Fruit fly (Drosophila melanogaster) whole organism, embryonic: Measurements from ENCODE around the gene trbd.

Experiments used
- ATbp ChIP-seq: fragments of 200-800 bp; sonication (Bioruptor generic); optimal IDR thresholded peaks from 2 replicates; lab custom pipeline; 2017; ENCODE audit warnings: missing biosample characterization, mild to moderate bottlenecking, missing genetic modification characterization, missing genetic modification reagents
- CG10462 ChIP-seq: fragments of 200-800 bp; sonication (Bioruptor generic); optimal IDR thresholded peaks from 2 replicates; lab custom pipeline; 2016; ENCODE audit warnings: missing biosample characterization, missing genetic modification characterization
- CG11085 ChIP-seq: fragments of 200-800 bp; sonication (Bioruptor generic); IDR thresholded peaks from 2 replicates; pipeline ENCODE4 v1.3.6; 2022; ENCODE audit warnings: missing biosample characterization, missing genetic modification characterization
- CG14667 ChIP-seq: fragments of 200-800 bp; sonication (Bioruptor generic); IDR thresholded peaks from 2 replicates; pipeline ENCODE4 v1.3.6; 2022; ENCODE audit warnings: missing biosample characterization, missing genetic modification characterization
- CG15514 ChIP-seq: fragments of 200-800 bp; sonication (Bioruptor generic); optimal IDR thresholded peaks from 3 replicates; lab custom pipeline; 2017; ENCODE audit warnings: missing biosample characterization, missing genetic modification characterization, mild to moderate bottlenecking, moderate library complexity, missing genetic modification reagents
- CG16815 ChIP-seq: fragments of 200-800 bp; sonication (Bioruptor generic); optimal IDR thresholded peaks from 3 replicates; lab custom pipeline; 2017; ENCODE audit warnings: missing biosample characterization, mild to moderate bottlenecking, missing genetic modification characterization
- CG17912 ChIP-seq: fragments of 200-800 bp; sonication (Bioruptor generic); optimal IDR thresholded peaks from 2 replicates; lab custom pipeline; 2018; ENCODE audit warnings: missing biosample characterization, mild to moderate bottlenecking, missing genetic modification characterization
- CG1832 ChIP-seq: fragments of 200-800 bp; sonication (Bioruptor generic); optimal IDR thresholded peaks from 2 replicates; lab custom pipeline; 2017; ENCODE audit warnings: missing biosample characterization, mild to moderate bottlenecking, missing genetic modification characterization, inconsistent platforms
- CG2875 ChIP-seq: fragments of 200-800 bp; sonication (Bioruptor generic); optimal IDR thresholded peaks from 2 replicates; lab custom pipeline; 2017; ENCODE audit warnings: missing biosample characterization, mild to moderate bottlenecking, missing genetic modification characterization, missing genetic modification reagents
- CG2889 ChIP-seq: fragments of 200-800 bp; sonication (Bioruptor generic); IDR thresholded peaks from 3 replicates; pipeline ENCODE4 v1.3.6; 2022; ENCODE audit warnings: missing biosample characterization, missing genetic modification characterization
- CG31365 ChIP-seq: fragments of 200-800 bp; sonication (Bioruptor generic); optimal IDR thresholded peaks from 2 replicates; lab custom pipeline; 2018; ENCODE audit warnings: missing biosample characterization, mild to moderate bottlenecking, missing genetic modification characterization
- CG33213 ChIP-seq: fragments of 200-800 bp; sonication (Bioruptor generic); optimal IDR thresholded peaks from 3 replicates; lab custom pipeline; 2016; ENCODE audit warnings: missing biosample characterization, missing genetic modification characterization
- CG34224 ChIP-seq: fragments of 200-800 bp; sonication (Bioruptor generic); IDR thresholded peaks from 3 replicates; pipeline ENCODE4 v1.3.6; 2022; ENCODE audit warnings: missing biosample characterization, missing genetic modification characterization; ENCODE audit not compliant: partially characterized antibody
- CG3726 ChIP-seq: fragments of 200-800 bp; sonication (Bioruptor generic); IDR thresholded peaks from 3 replicates; pipeline ENCODE4, ENCODE4 v1.3.6; 2022; ENCODE audit warnings: missing biosample characterization, missing genetic modification characterization
- CG6683 ChIP-seq: fragments of 200-800 bp; sonication (Bioruptor generic); optimal IDR thresholded peaks from 2 replicates; lab custom pipeline; 2017; ENCODE audit warnings: missing biosample characterization, mild to moderate bottlenecking, missing genetic modification characterization, missing genetic modification reagents
- CG6689 ChIP-seq: fragments of 200-800 bp; sonication (Bioruptor generic); IDR thresholded peaks from 2 replicates; pipeline ENCODE4 v1.3.6; 2022; ENCODE audit warnings: missing biosample characterization, missing genetic modification characterization
- CG9437 ChIP-seq: fragments of 200-800 bp; sonication (Bioruptor generic); optimal IDR thresholded peaks from 2 replicates; lab custom pipeline; 2018; ENCODE audit warnings: missing biosample characterization, mild to moderate bottlenecking, missing genetic modification characterization
- CG9876 ChIP-seq: fragments of 200-800 bp; sonication (Bioruptor generic); optimal IDR thresholded peaks from 2 replicates; lab custom pipeline; 2016; ENCODE audit warnings: missing biosample characterization, missing genetic modification characterization
- D19A ChIP-seq: fragments of 200-800 bp; optimal IDR thresholded peaks from 3 replicates; lab custom pipeline; 2019; ENCODE audit warnings: missing biosample characterization, mild to moderate bottlenecking, missing genetic modification characterization, moderate library complexity
- D19B ChIP-seq: fragments of 200-800 bp; sonication (Bioruptor generic); optimal IDR thresholded peaks from 2 replicates; lab custom pipeline; 2017; ENCODE audit warnings: missing biosample characterization, mild to moderate bottlenecking, missing genetic modification characterization
- Dfd ChIP-seq, 2 experiments: fragments of >200 bp; optimal IDR thresholded peaks; 2 replicates each; lab custom pipeline; 2017; ENCODE audit warnings: missing biosample characterization in 2 of 2, missing genetic modification characterization in 2 of 2
- Dip3 ChIP-seq: fragments of 200-800 bp; sonication (Bioruptor generic); optimal IDR thresholded peaks from 3 replicates; lab custom pipeline; 2016; ENCODE audit warnings: missing biosample characterization, missing genetic modification characterization
- Doc2 ChIP-seq: fragments of 200-800 bp; sonication (Bioruptor generic); IDR thresholded peaks from 2 replicates; pipeline ENCODE4 v1.3.6; 2022; ENCODE audit warnings: missing biosample characterization, missing genetic modification characterization
- Fer3 ChIP-seq: fragments of 200-800 bp; sonication (Bioruptor generic); optimal IDR thresholded peaks from 2 replicates; lab custom pipeline; 2018; ENCODE audit warnings: missing biosample characterization, mild to moderate bottlenecking, missing genetic modification characterization, moderate library complexity
- Gsc ChIP-seq: fragments of 200-800 bp; sonication (Bioruptor generic); IDR thresholded peaks from 2 replicates; pipeline ENCODE4 v1.3.6; 2022; ENCODE audit warnings: missing biosample characterization, missing genetic modification characterization
- Hand ChIP-seq: fragments of 200-800 bp; sonication (Bioruptor generic); optimal IDR thresholded peaks from 2 replicates; lab custom pipeline; 2017; ENCODE audit warnings: mild to moderate bottlenecking, missing biosample characterization, missing genetic modification reagents, missing genetic modification characterization
- Meics ChIP-seq: fragments of 200-800 bp; sonication (Bioruptor generic); optimal IDR thresholded peaks from 2 replicates; lab custom pipeline; 2017; ENCODE audit warnings: missing biosample characterization, mild to moderate bottlenecking, missing genetic modification characterization
- NC2β ChIP-seq: fragments of 200-800 bp; sonication (Bioruptor generic); optimal IDR thresholded peaks from 2 replicates; lab custom pipeline; 2016; ENCODE audit warnings: missing biosample characterization, missing genetic modification characterization
- Neu2 ChIP-seq: fragments of 200-800 bp; sonication (Bioruptor generic); optimal IDR thresholded peaks from 3 replicates; lab custom pipeline; 2016; ENCODE audit warnings: missing biosample characterization, missing genetic modification characterization, borderline replicate concordance
- ac ChIP-seq: fragments of 200-800 bp; sonication (Bioruptor generic); optimal IDR thresholded peaks from 3 replicates; lab custom pipeline; 2017; ENCODE audit warnings: missing biosample characterization, mild to moderate bottlenecking, missing genetic modification characterization
- az2 ChIP-seq: fragments of 200-800 bp; sonication (Bioruptor generic); optimal IDR thresholded peaks from 3 replicates; lab custom pipeline; 2016; ENCODE audit warnings: missing biosample characterization, missing genetic modification characterization
- bbx ChIP-seq: fragments of 200-800 bp; sonication (Bioruptor generic); IDR thresholded peaks from 2 replicates; pipeline ENCODE4 v1.3.6; 2022; ENCODE audit warnings: missing biosample characterization, missing genetic modification characterization; ENCODE audit not compliant: partially characterized antibody
- bowl ChIP-seq: fragments of 200-800 bp; sonication (Bioruptor generic); IDR thresholded peaks from 2 replicates; pipeline ENCODE4 v1.3.6; 2022; ENCODE audit warnings: missing biosample characterization, missing genetic modification characterization
- cato ChIP-seq: fragments of 200-800 bp; sonication (Bioruptor generic); optimal IDR thresholded peaks from 2 replicates; lab custom pipeline; 2016; ENCODE audit warnings: missing biosample characterization, missing genetic modification characterization, borderline replicate concordance
- corto ChIP-seq: fragments of 200-800 bp; sonication (Bioruptor generic); optimal IDR thresholded peaks from 2 replicates; lab custom pipeline; 2016; ENCODE audit warnings: missing biosample characterization, mild to moderate bottlenecking, missing genetic modification characterization, moderate library complexity
- dimm ChIP-seq: fragments of 200-800 bp; sonication (Bioruptor generic); IDR thresholded peaks from 2 replicates; pipeline ENCODE4 v1.3.6; 2022; ENCODE audit warnings: missing biosample characterization, missing genetic modification characterization
- eyg ChIP-seq: fragments of 200-800 bp; sonication (Bioruptor generic); optimal IDR thresholded peaks from 3 replicates; lab custom pipeline; 2016; ENCODE audit warnings: missing biosample characterization, missing genetic modification characterization
- gt ChIP-seq: fragments of 200-800 bp; sonication (Bioruptor generic); IDR thresholded peaks from 2 replicates; pipeline ENCODE4 v1.3.6; 2022; ENCODE audit warnings: missing biosample characterization, missing genetic modification characterization
- ham ChIP-seq: fragments of 200-800 bp; sonication (Bioruptor generic); IDR thresholded peaks from 2 replicates; pipeline ENCODE4 v1.3.6; 2022; ENCODE audit warnings: missing biosample characterization, missing genetic modification characterization
- jumu ChIP-seq: fragments of 200-800 bp; sonication (Bioruptor generic); optimal IDR thresholded peaks from 3 replicates; lab custom pipeline; 2016; ENCODE audit warnings: missing biosample characterization, missing genetic modification characterization
- mld ChIP-seq: fragments of 200-800 bp; sonication (Bioruptor generic); IDR thresholded peaks from 3 replicates; pipeline ENCODE4 v1.3.6; 2022; ENCODE audit warnings: missing biosample characterization, missing genetic modification characterization; ENCODE audit not compliant: partially characterized antibody
- pb ChIP-seq: fragments of 200-800 bp; sonication (Bioruptor generic); optimal IDR thresholded peaks from 3 replicates; lab custom pipeline; 2016; ENCODE audit warnings: missing biosample characterization, missing genetic modification characterization
- prd ChIP-seq, 3 experiments: fragments of >200 bp in 2 of 3; fragments of 200-800 bp in 1 of 3; sonication (Bioruptor generic) in 1 of 3; optimal IDR thresholded peaks in 2 of 3; IDR thresholded peaks in 1 of 3; 2 replicates in 2 of 3; 3 replicates in 1 of 3; pipeline versions ENCODE4 v1.3.6 to Lab custom; 2017 to 2022; ENCODE audit warnings: missing biosample characterization in 1 of 3, missing genetic modification characterization in 1 of 3
- ro ChIP-seq: fragments of 200-800 bp; sonication (Bioruptor generic); IDR thresholded peaks from 2 replicates; pipeline ENCODE4 v1.3.6; 2022; ENCODE audit warnings: missing biosample characterization, missing genetic modification characterization
- run ChIP-seq: fragments of 200-800 bp; sonication (Bioruptor generic); optimal IDR thresholded peaks from 3 replicates; lab custom pipeline; 2018; ENCODE audit warnings: missing biosample characterization, mild to moderate bottlenecking, missing genetic modification characterization
- sc ChIP-seq, 3 experiments: fragments of >200 bp in 2 of 3; fragments of 200-800 bp in 1 of 3; sonication (Bioruptor generic) in 1 of 3; optimal IDR thresholded peaks; 2 replicates in 2 of 3; 3 replicates in 1 of 3; lab custom pipeline; 2017; ENCODE audit warnings: mild to moderate bottlenecking in 1 of 3, missing biosample characterization in 1 of 3, missing genetic modification characterization in 1 of 3, missing genetic modification reagents in 1 of 3
- shn ChIP-seq: fragments of 200-800 bp; sonication (Bioruptor generic); optimal IDR thresholded peaks from 3 replicates; lab custom pipeline; 2016; ENCODE audit warnings: missing biosample characterization, missing genetic modification characterization
- ssp ChIP-seq: fragments of 200-800 bp; sonication (Bioruptor generic); IDR thresholded peaks from 2 replicates; pipeline ENCODE4 v1.3.6; 2022; ENCODE audit warnings: missing biosample characterization, missing genetic modification characterization
- tap ChIP-seq: fragments of 200-800 bp; optimal IDR thresholded peaks from 3 replicates; lab custom pipeline; 2019; ENCODE audit warnings: missing biosample characterization, mild to moderate bottlenecking, missing genetic modification characterization, moderate library complexity
- tio ChIP-seq: fragments of 200-800 bp; sonication (Bioruptor generic); optimal IDR thresholded peaks from 2 replicates; lab custom pipeline; 2017; ENCODE audit warnings: missing biosample characterization, missing genetic modification characterization, inconsistent platforms
- tx ChIP-seq: fragments of 200-800 bp; sonication (Bioruptor generic); optimal IDR thresholded peaks from 2 replicates; lab custom pipeline; 2016; ENCODE audit warnings: missing biosample characterization, missing genetic modification characterization

trbd gene

DNA sequence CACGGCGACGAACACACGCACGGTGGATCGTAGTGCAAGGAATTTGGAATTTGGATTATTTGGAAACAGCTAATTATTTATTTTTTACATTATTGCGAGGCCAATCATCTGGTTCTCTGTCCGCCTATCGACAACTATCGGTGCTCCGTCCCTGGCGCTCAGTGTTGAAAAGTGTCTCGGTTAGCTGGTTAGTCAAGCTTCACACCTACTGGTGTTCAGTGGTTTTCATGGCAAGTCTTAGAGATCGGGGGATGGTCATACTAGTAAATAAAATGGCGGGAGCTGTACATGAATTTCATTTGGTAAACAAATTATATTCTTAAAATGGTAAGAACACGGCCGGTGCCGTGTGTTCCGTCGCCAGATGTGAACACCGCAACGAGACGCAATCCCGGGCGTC, at the start of gene trbd, which contains the start of gene dmt (continued):
- peak; percentile 85 for TF ChIP-seq Dip3 (GFP tag; lab: Kevin White, UChicago)
- no peak for TF ChIP-seq ac (GFP tag; lab: Kevin White, UChicago)
- no peak for TF ChIP-seq mld (GFP tag; lab: Robert Waterston, UW)
- no peak for TF ChIP-seq prd (optimal IDR thresholded peaks at IDR 0.05; lab: Kevin White, UChicago)
- TF ChIP-seq prd (GFP tag; IDR thresholded peaks at IDR 0.05; lab: Robert Waterston, UW): no peak
- no peak for TF ChIP-seq sc (optimal IDR thresholded peaks at IDR 0.05; lab: Kevin White, UChicago)
- no peak for TF ChIP-seq sc (GFP tag; optimal IDR thresholded peaks at IDR 0.05; lab: Kevin White, UChicago)
- TF ChIP-seq Hand: no peak
- no peak for TF ChIP-seq Dfd (GFP tag; optimal IDR thresholded peaks at IDR 0.05; lab: Kevin White, UChicago)
- no peak for TF ChIP-seq CG3726 (GFP tag; lab: Robert Waterston, UW)
- TF ChIP-seq CG2875: no peak
- TF ChIP-seq bbx (GFP tag; lab: Robert Waterston, UW): no peak
- no peak for TF ChIP-seq CG34224
- TF ChIP-seq D19A (tag; lab: Kevin White, UChicago): no peak
- TF ChIP-seq ham (GFP tag; lab: Robert Waterston, UW): no peak
- TF ChIP-seq jumu (GFP tag; lab: Kevin White, UChicago): peak; percentile 69
- TF ChIP-seq NC2β: peak; percentile 79
- TF ChIP-seq Fer3 (tag; lab: Kevin White, UChicago): no peak
- no peak for TF ChIP-seq D19B (GFP tag; lab: Kevin White, UChicago)
- TF ChIP-seq dimm: no peak
- TF ChIP-seq CG11085: no peak
- TF ChIP-seq CG9876 (GFP tag; lab: Kevin White, UChicago): peak; percentile 76
- TF ChIP-seq CG1832 (GFP tag; lab: Kevin White, UChicago): no peak
- TF ChIP-seq tio: no peak
- TF ChIP-seq Meics (GFP tag; lab: Kevin White, UChicago): no peak
- TF ChIP-seq Gsc: no peak
- no peak for TF ChIP-seq CG9437 (GFP tag; lab: Kevin White, UChicago)
- no peak for TF ChIP-seq CG6689 (GFP tag; lab: Robert Waterston, UW)
- peak; percentile 92 for TF ChIP-seq CG33213
- no peak for TF ChIP-seq corto
- TF ChIP-seq az2 (GFP tag; lab: Kevin White, UChicago): no peak
- no peak for TF ChIP-seq CG6683 (GFP tag; lab: Kevin White, UChicago)
- peak; percentile 58 for TF ChIP-seq tx (GFP tag; lab: Kevin White, UChicago)
- no peak for TF ChIP-seq cato (GFP tag; lab: Kevin White, UChicago)
- TF ChIP-seq CG10462 (GFP tag; lab: Kevin White, UChicago): peak; percentile 11
- no peak for TF ChIP-seq run (tag; lab: Kevin White, UChicago)
- no peak for TF ChIP-seq CG2889 (GFP tag; lab: Robert Waterston, UW)
- TF ChIP-seq bowl (GFP tag; lab: Robert Waterston, UW): no peak
- TF ChIP-seq pb (GFP tag; lab: Kevin White, UChicago): no peak
- TF ChIP-seq ro (GFP tag; lab: Robert Waterston, UW): no peak
- TF ChIP-seq CG31365 (tag; lab: Kevin White, UChicago): no peak
- TF ChIP-seq CG17912: peak; percentile 56
- TF ChIP-seq eyg (GFP tag; lab: Kevin White, UChicago): no peak
- no peak for TF ChIP-seq gt (GFP tag; lab: Robert Waterston, UW)
- TF ChIP-seq Doc2 (GFP tag; lab: Robert Waterston, UW): no peak
- TF ChIP-seq ATbp (GFP tag; lab: Kevin White, UChicago): no peak
- no peak for TF ChIP-seq ssp (GFP tag; lab: Robert Waterston, UW)
- TF ChIP-seq CG15514 (GFP tag; lab: Kevin White, UChicago): peak; percentile 92
- peak; percentile 37 for TF ChIP-seq shn
- TF ChIP-seq CG16815 (GFP tag; lab: Kevin White, UChicago): peak; percentile 12
- no peak for TF ChIP-seq tap (tag; lab: Kevin White, UChicago)
- no peak for TF ChIP-seq CG14667 (GFP tag; lab: Robert Waterston, UW)
- TF ChIP-seq Neu2 (GFP tag; lab: Kevin White, UChicago): no peak
